Worm (Caenorhabditis elegans) whole organism, midembryonic: ENCODE measurements around the gene F31D4.5.

ENCODE experiments used
- cog-1 ChIP-seq: sonication (generic microtip); optimal IDR thresholded peaks from 2 replicates; lab custom pipeline; 2016; ENCODE audit warnings: missing genetic modification characterization, missing compliant biosample characterization
- flt-1 ChIP-seq: fragments of 200-800 bp; sonication (Bioruptor generic); IDR thresholded peaks from 2 replicates; pipeline ENCODE4 v1.3.6; 2022; ENCODE audit warnings: missing genetic modification characterization, missing compliant biosample characterization
- med-1 ChIP-seq: sonication (generic microtip); optimal IDR thresholded peaks from 2 replicates; lab custom pipeline; 2017; ENCODE audit warnings: missing genetic modification characterization, mild to moderate bottlenecking, missing compliant biosample characterization, antibody characterized with exemption, missing genetic modification reagents; ENCODE audit not compliant: insufficient read depth
- ztf-23 ChIP-seq: fragments of 200-800 bp; sonication (Bioruptor generic); IDR thresholded peaks from 2 replicates; pipeline ENCODE4 v1.3.6; 2022; ENCODE audit warnings: missing genetic modification reagents, missing genetic modification characterization, missing compliant biosample characterization
- ztf-29 ChIP-seq: fragments of 200-800 bp; sonication (Bioruptor generic); IDR thresholded peaks from 2 replicates; pipeline ENCODE4 v1.3.6; 2022; ENCODE audit warnings: missing genetic modification reagents, missing genetic modification characterization, missing compliant biosample characterization

- TF ChIP-seq cog-1 (tag; lab: Kevin White, UChicago): no peak
- no peak for TF ChIP-seq flt-1 (GFP tag; lab: Robert Waterston, UW)
- TF ChIP-seq ztf-23: no peak
- no peak for TF ChIP-seq med-1 (GFP tag; lab: Kevin White, UChicago)
- TF ChIP-seq ztf-29 (GFP tag; lab: Robert Waterston, UW): no peak
Observed at ce11 chrV:20870633-20871032, 16.8 kb downstream of the F31D4.5 start.
